Fruit fly (Drosophila melanogaster) whole organism, embryonic: Measurements from ENCODE around the gene MCTS1.

Experiments
- Ada2b ChIP-seq: fragments of 200-800 bp; sonication (Bioruptor generic); IDR thresholded peaks from 2 replicates; pipeline ENCODE4 v1.3.6; 2022; ENCODE audit warnings: missing biosample characterization, missing genetic modification characterization
- Atf6 ChIP-seq: fragments of 200-800 bp; sonication (Bioruptor generic); IDR thresholded peaks from 2 replicates; pipeline ENCODE4 v1.3.6; 2022; ENCODE audit warnings: missing biosample characterization, missing genetic modification characterization
- CG14710 ChIP-seq: fragments of 200-800 bp; sonication (Bioruptor generic); optimal IDR thresholded peaks from 3 replicates; lab custom pipeline; 2019; ENCODE audit warnings: missing biosample characterization, mild to moderate bottlenecking, missing genetic modification characterization, moderate library complexity
- CG14965 ChIP-seq: fragments of 200-800 bp; sonication (Bioruptor generic); optimal IDR thresholded peaks from 2 replicates; lab custom pipeline; 2016; ENCODE audit warnings: missing biosample characterization, missing genetic modification characterization, borderline replicate concordance
- CG15601 ChIP-seq: fragments of 200-800 bp; sonication (Bioruptor generic); optimal IDR thresholded peaks from 3 replicates; lab custom pipeline; 2019; ENCODE audit warnings: missing biosample characterization, mild to moderate bottlenecking, missing genetic modification characterization, moderate library complexity
- CG1603 ChIP-seq: fragments of 200-800 bp; sonication (Bioruptor generic); optimal IDR thresholded peaks from 2 replicates; lab custom pipeline; 2019; ENCODE audit warnings: missing biosample characterization, mild to moderate bottlenecking, missing genetic modification characterization, moderate library complexity
- CG17612 ChIP-seq: fragments of 200-800 bp; sonication (Bioruptor generic); IDR thresholded peaks from 2 replicates; pipeline ENCODE4 v1.3.6; 2022; ENCODE audit warnings: missing biosample characterization, missing genetic modification characterization
- CG18476 ChIP-seq: fragments of 200-800 bp; sonication (Bioruptor generic); optimal IDR thresholded peaks from 2 replicates; lab custom pipeline; 2016; ENCODE audit warnings: missing biosample characterization, mild to moderate bottlenecking, missing genetic modification characterization
- CG18764 ChIP-seq: fragments of 200-800 bp; sonication (Bioruptor generic); optimal IDR thresholded peaks from 3 replicates; lab custom pipeline; 2016; ENCODE audit warnings: missing biosample characterization, missing genetic modification characterization
- CG30403 ChIP-seq: fragments of 200-800 bp; sonication (Bioruptor generic); optimal IDR thresholded peaks from 3 replicates; lab custom pipeline; 2016; ENCODE audit warnings: missing biosample characterization, missing genetic modification characterization
- CG31365 ChIP-seq: fragments of 200-800 bp; sonication (Bioruptor generic); optimal IDR thresholded peaks from 2 replicates; lab custom pipeline; 2018; ENCODE audit warnings: missing biosample characterization, mild to moderate bottlenecking, missing genetic modification characterization
- CG3407 ChIP-seq: fragments of 200-800 bp; sonication (Bioruptor generic); optimal IDR thresholded peaks from 2 replicates; lab custom pipeline; 2018; ENCODE audit warnings: missing biosample characterization, mild to moderate bottlenecking, missing genetic modification characterization
- CG34422 ChIP-seq: fragments of 200-800 bp; sonication (Bioruptor generic); IDR thresholded peaks from 3 replicates; pipeline ENCODE4 v1.3.6; 2022; ENCODE audit warnings: missing biosample characterization, missing genetic modification characterization
- CG6254 ChIP-seq: fragments of 200-800 bp; sonication (Bioruptor generic); optimal IDR thresholded peaks from 3 replicates; lab custom pipeline; 2017; ENCODE audit warnings: mild to moderate bottlenecking, missing biosample characterization, missing genetic modification reagents, missing genetic modification characterization
- CG6654 ChIP-seq: fragments of 200-800 bp; sonication (Bioruptor generic); optimal IDR thresholded peaks from 2 replicates; lab custom pipeline; 2017; ENCODE audit warnings: missing biosample characterization, mild to moderate bottlenecking, missing genetic modification characterization
- CG7271 ChIP-seq: fragments of 200-800 bp; sonication (Bioruptor generic); optimal IDR thresholded peaks from 2 replicates; lab custom pipeline; 2018; ENCODE audit warnings: missing biosample characterization, mild to moderate bottlenecking, missing genetic modification characterization, moderate library complexity
- Chrac-16 ChIP-seq: fragments of 200-800 bp; sonication (Bioruptor generic); optimal IDR thresholded peaks from 3 replicates; lab custom pipeline; 2016; ENCODE audit warnings: missing biosample characterization, missing genetic modification characterization
- Dfd ChIP-seq, 2 experiments: fragments of >200 bp; optimal IDR thresholded peaks; 2 replicates each; lab custom pipeline; 2017; ENCODE audit warnings: missing biosample characterization in 2 of 2, missing genetic modification characterization in 2 of 2
- Dip2 ChIP-seq: fragments of 200-800 bp; sonication (Bioruptor generic); IDR thresholded peaks from 2 replicates; pipeline ENCODE4 v1.3.6; 2022; ENCODE audit warnings: missing biosample characterization, missing genetic modification characterization
- Fer1 ChIP-seq: fragments of 200-800 bp; sonication (Bioruptor generic); optimal IDR thresholded peaks from 2 replicates; lab custom pipeline; 2017; ENCODE audit warnings: missing biosample characterization, mild to moderate bottlenecking, missing genetic modification characterization
- Fer2 ChIP-seq: fragments of 200-800 bp; sonication (Bioruptor generic); optimal IDR thresholded peaks from 2 replicates; lab custom pipeline; 2018; ENCODE audit warnings: missing biosample characterization, mild to moderate bottlenecking, missing genetic modification characterization, moderate library complexity
- HHEX ChIP-seq: fragments of 200-800 bp; sonication (Bioruptor generic); optimal IDR thresholded peaks from 3 replicates; lab custom pipeline; 2017; ENCODE audit warnings: missing biosample characterization, mild to moderate bottlenecking, missing genetic modification characterization, missing genetic modification reagents
- Max ChIP-seq: fragments of 200-800 bp; sonication (Bioruptor generic); optimal IDR thresholded peaks from 2 replicates; lab custom pipeline; 2016; ENCODE audit warnings: missing biosample characterization, mild to moderate bottlenecking, missing genetic modification characterization
- Oaz ChIP-seq: fragments of 200-800 bp; sonication (Bioruptor generic); IDR thresholded peaks from 2 replicates; pipeline ENCODE4 v1.3.6; 2022; ENCODE audit warnings: missing biosample characterization, missing genetic modification characterization
- Spps ChIP-seq: fragments of 200-800 bp; sonication (Bioruptor generic); optimal IDR thresholded peaks from 2 replicates; lab custom pipeline; 2018; ENCODE audit warnings: missing biosample characterization, mild to moderate bottlenecking, missing genetic modification characterization
- Ssrp ChIP-seq: fragments of 200-800 bp; sonication (Bioruptor generic); optimal IDR thresholded peaks from 2 replicates; lab custom pipeline; 2018; ENCODE audit warnings: missing biosample characterization, mild to moderate bottlenecking, missing genetic modification characterization, moderate library complexity
- bab2 ChIP-seq: fragments of 200-800 bp; sonication (Bioruptor generic); optimal IDR thresholded peaks from 2 replicates; lab custom pipeline; 2016; ENCODE audit warnings: missing biosample characterization, missing genetic modification characterization
- chinmo ChIP-seq: fragments of 200-800 bp; sonication (Bioruptor generic); IDR thresholded peaks from 4 replicates; pipeline ENCODE4 v1.3.6; 2022; ENCODE audit warnings: missing biosample characterization, missing genetic modification characterization; ENCODE audit not compliant: partially characterized antibody
- ems ChIP-seq: fragments of 200-800 bp; sonication (Bioruptor generic); optimal IDR thresholded peaks from 3 replicates; lab custom pipeline; 2016; ENCODE audit warnings: missing biosample characterization, missing genetic modification characterization
- en ChIP-seq: fragments of 200-800 bp; sonication (Bioruptor generic); optimal IDR thresholded peaks from 2 replicates; lab custom pipeline; 2016; ENCODE audit warnings: missing biosample characterization, missing genetic modification characterization
- ftz-f1 ChIP-seq: fragments of 200-800 bp; sonication (Bioruptor generic); optimal IDR thresholded peaks from 2 replicates; lab custom pipeline; 2016; ENCODE audit warnings: missing biosample characterization, missing genetic modification characterization
- grau ChIP-seq: fragments of 200-800 bp; optimal IDR thresholded peaks from 3 replicates; lab custom pipeline; 2019; ENCODE audit warnings: missing biosample characterization, mild to moderate bottlenecking, missing genetic modification characterization, moderate library complexity
- hb ChIP-seq: fragments of 200-800 bp; sonication (Bioruptor generic); IDR thresholded peaks from 3 replicates; pipeline ENCODE4 v1.3.6; 2022; ENCODE audit warnings: missing biosample characterization, missing genetic modification characterization; ENCODE audit not compliant: partially characterized antibody
- jigr1 ChIP-seq: fragments of 200-800 bp; sonication (Bioruptor generic); IDR thresholded peaks from 3 replicates; pipeline ENCODE4 v1.3.6; 2022; ENCODE audit warnings: missing biosample characterization, missing genetic modification characterization
- kah ChIP-seq: fragments of 200-800 bp; sonication (Bioruptor generic); optimal IDR thresholded peaks from 2 replicates; lab custom pipeline; 2018; ENCODE audit warnings: missing biosample characterization, mild to moderate bottlenecking, missing genetic modification characterization
- ken ChIP-seq: fragments of 200-800 bp; sonication (Bioruptor generic); IDR thresholded peaks from 3 replicates; pipeline ENCODE4 v1.3.6; 2022; ENCODE audit warnings: missing biosample characterization, missing genetic modification characterization
- lov ChIP-seq, 2 experiments: fragments of 200-800 bp in 1 of 2; fragments of >200 bp in 1 of 2; sonication (Bioruptor generic) in 1 of 2; IDR thresholded peaks in 1 of 2; optimal IDR thresholded peaks in 1 of 2; 2 replicates in 1 of 2; 3 replicates in 1 of 2; pipeline versions ENCODE4 v1.3.6 to Lab custom; 2017 to 2022; ENCODE audit warnings: missing biosample characterization in 1 of 2, missing genetic modification characterization in 1 of 2
- mld ChIP-seq: fragments of 200-800 bp; sonication (Bioruptor generic); IDR thresholded peaks from 3 replicates; pipeline ENCODE4 v1.3.6; 2022; ENCODE audit warnings: missing biosample characterization, missing genetic modification characterization; ENCODE audit not compliant: partially characterized antibody
- nau ChIP-seq: fragments of 200-800 bp; sonication (Bioruptor generic); optimal IDR thresholded peaks from 3 replicates; lab custom pipeline; 2017; ENCODE audit warnings: missing biosample characterization, mild to moderate bottlenecking, missing genetic modification characterization, missing genetic modification reagents
- nerfin-2 ChIP-seq: fragments of 200-800 bp; sonication (Bioruptor generic); IDR thresholded peaks from 2 replicates; pipeline ENCODE4 v1.3.6; 2022; ENCODE audit warnings: missing biosample characterization, missing genetic modification characterization; ENCODE audit not compliant: partially characterized antibody
- nom ChIP-seq: fragments of 200-800 bp; sonication (Bioruptor generic); optimal IDR thresholded peaks from 2 replicates; lab custom pipeline; 2017; ENCODE audit warnings: missing biosample characterization, missing genetic modification characterization, mild to moderate bottlenecking, moderate library complexity, missing genetic modification reagents
- odd ChIP-seq: fragments of 200-800 bp; sonication (Bioruptor generic); optimal IDR thresholded peaks from 2 replicates; lab custom pipeline; 2017; ENCODE audit warnings: missing biosample characterization, mild to moderate bottlenecking, missing genetic modification characterization
- pros ChIP-seq: fragments of 200-800 bp; sonication (Bioruptor generic); optimal IDR thresholded peaks from 3 replicates; lab custom pipeline; 2019; ENCODE audit warnings: missing biosample characterization, mild to moderate bottlenecking, missing genetic modification characterization, moderate library complexity
- salm ChIP-seq: fragments of 200-800 bp; sonication (Bioruptor generic); optimal IDR thresholded peaks from 2 replicates; lab custom pipeline; 2018; ENCODE audit warnings: missing biosample characterization, mild to moderate bottlenecking, missing genetic modification characterization
- shn ChIP-seq: fragments of 200-800 bp; sonication (Bioruptor generic); optimal IDR thresholded peaks from 3 replicates; lab custom pipeline; 2016; ENCODE audit warnings: missing biosample characterization, missing genetic modification characterization
- stwl ChIP-seq: fragments of 200-800 bp; sonication (Bioruptor generic); optimal IDR thresholded peaks from 3 replicates; lab custom pipeline; 2018; ENCODE audit warnings: missing biosample characterization, mild to moderate bottlenecking, missing genetic modification characterization, moderate library complexity
- tgo ChIP-seq: fragments of 200-800 bp; sonication (Bioruptor generic); IDR thresholded peaks from 3 replicates; pipeline ENCODE4 v1.3.6; 2022; ENCODE audit warnings: missing biosample characterization, missing genetic modification characterization
- toy ChIP-seq: fragments of 200-800 bp; sonication (Bioruptor generic); IDR thresholded peaks from 2 replicates; pipeline ENCODE4 v1.3.6; 2022; ENCODE audit warnings: missing biosample characterization, missing genetic modification characterization
- vnd ChIP-seq: fragments of 200-800 bp; sonication (Bioruptor generic); IDR thresholded peaks from 3 replicates; pipeline ENCODE4 v1.3.6; 2022; ENCODE audit warnings: missing biosample characterization, missing genetic modification characterization; ENCODE audit not compliant: partially characterized antibody

The MCTS1 gene

DNA sequence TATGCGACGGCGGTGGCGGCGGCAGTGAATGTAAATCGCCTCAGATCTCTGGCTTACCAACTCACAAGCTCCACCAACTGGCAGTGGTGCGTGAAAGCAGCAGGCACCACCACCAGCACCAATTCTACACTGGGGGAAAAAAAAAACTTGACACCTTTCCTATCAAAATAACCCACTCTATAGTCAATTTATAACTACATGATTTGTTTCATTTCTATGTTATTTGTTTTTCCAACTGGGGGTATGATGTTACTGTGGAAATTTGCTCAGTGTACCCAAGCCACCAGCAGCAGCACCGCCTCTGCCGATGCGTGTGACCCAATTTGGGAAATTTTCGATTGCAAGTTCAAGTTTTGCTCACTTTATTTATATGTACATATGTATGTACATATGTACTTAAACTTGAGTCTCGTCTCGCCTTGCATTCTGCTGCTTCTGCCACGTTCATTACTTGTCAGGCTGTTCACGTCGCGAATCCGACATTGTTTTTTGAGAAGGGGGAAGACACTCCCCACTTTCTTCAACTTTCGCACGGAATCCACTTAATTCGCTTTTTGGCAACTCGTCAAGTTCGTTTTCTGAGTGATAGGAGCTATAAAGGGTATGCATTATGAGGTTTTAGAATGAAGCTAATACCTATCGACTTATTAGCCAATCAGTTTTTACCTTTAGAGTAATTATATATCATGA lies 21.6 kb downstream of the MCTS1 start (continued):
- 0 out of 3 replicates have a peak, but pooled peaks have one; percentile 16 for TF ChIP-seq tgo
- no peak for TF ChIP-seq ftz-f1
- no peak for TF ChIP-seq lov (optimal IDR thresholded peaks at IDR 0.05; lab: Kevin White, UChicago)
- no peak for TF ChIP-seq lov (GFP tag; IDR thresholded peaks at IDR 0.05; lab: Robert Waterston, UW)
- TF ChIP-seq Max (GFP tag; lab: Kevin White, UChicago) = no peak
- TF ChIP-seq CG34422 (GFP tag; lab: Robert Waterston, UW) = no peak; the same call in 2 of the 3 replicates
- no peak for TF ChIP-seq shn
- no peak for TF ChIP-seq Chrac-16 (GFP tag; lab: Kevin White, UChicago)
- TF ChIP-seq Spps (tag; lab: Kevin White, UChicago) = no peak
- no peak for TF ChIP-seq jigr1 (GFP tag; lab: Robert Waterston, UW)
- no peak for TF ChIP-seq Dip2
- no peak for TF ChIP-seq nom (GFP tag; lab: Kevin White, UChicago)
- TF ChIP-seq salm = no peak
- TF ChIP-seq CG18764 = no peak
- no peak for TF ChIP-seq CG17612 (GFP tag; lab: Robert Waterston, UW)
- TF ChIP-seq nau = no peak
- TF ChIP-seq CG1603 (tag; lab: Kevin White, UChicago) = no peak
- no peak for TF ChIP-seq hb (GFP tag; lab: Robert Waterston, UW)
- no peak for TF ChIP-seq CG6254 (GFP tag; lab: Kevin White, UChicago)
- no peak for TF ChIP-seq HHEX (GFP tag; lab: Kevin White, UChicago)
- TF ChIP-seq toy (GFP tag; lab: Robert Waterston, UW) = no peak
- no peak for TF ChIP-seq Fer2 (tag; lab: Kevin White, UChicago)
- TF ChIP-seq Ada2b (GFP tag; lab: Robert Waterston, UW) = no peak
- TF ChIP-seq ken = 0 out of 3 replicates have a peak, but pooled peaks have one; percentile 40
- peak; percentile 21 for TF ChIP-seq Ssrp (tag; lab: Kevin White, UChicago)
- TF ChIP-seq CG7271 = no peak
- TF ChIP-seq CG14710 (tag; lab: Kevin White, UChicago) = no peak
- TF ChIP-seq pros (GFP tag; lab: Kevin White, UChicago) = no peak
- no peak for TF ChIP-seq CG3407
- TF ChIP-seq CG30403 = peak; percentile 17
- no peak for TF ChIP-seq bab2 (GFP tag; lab: Kevin White, UChicago)
- TF ChIP-seq mld (GFP tag; lab: Robert Waterston, UW) = no peak
- no peak for TF ChIP-seq Oaz (GFP tag; lab: Robert Waterston, UW)
- no peak for TF ChIP-seq kah (GFP tag; lab: Kevin White, UChicago)
- TF ChIP-seq Fer1 (GFP tag; lab: Kevin White, UChicago) = no peak
- TF ChIP-seq stwl = no peak
- TF ChIP-seq CG31365 (tag; lab: Kevin White, UChicago) = no peak
- TF ChIP-seq Atf6 = no peak
- TF ChIP-seq CG14965 (GFP tag; lab: Kevin White, UChicago) = no peak
- TF ChIP-seq CG18476 (GFP tag; lab: Kevin White, UChicago) = no peak
- no peak for TF ChIP-seq grau
- TF ChIP-seq ems (GFP tag; lab: Kevin White, UChicago) = no peak
- no peak for TF ChIP-seq CG6654
- no peak for TF ChIP-seq vnd (GFP tag; lab: Robert Waterston, UW)
- TF ChIP-seq chinmo = no peak
- no peak for TF ChIP-seq CG15601 (tag; lab: Kevin White, UChicago)
- TF ChIP-seq odd (GFP tag; lab: Kevin White, UChicago) = no peak
- no peak for TF ChIP-seq en (GFP tag; lab: Kevin White, UChicago)
- TF ChIP-seq Dfd (GFP tag; optimal IDR thresholded peaks at IDR 0.05; lab: Kevin White, UChicago) = no peak
- TF ChIP-seq nerfin-2 (GFP tag; lab: Robert Waterston, UW) = no peak
